Fruit fly (Drosophila melanogaster): ENCODE measurements around the gene spg.

spg gene

dm6 chr3R:28842431-28842830 is 2.6 kb upstream of the spg start:
- no peak for TF ChIP-seq CG8478 (optimal IDR thresholded peaks at IDR 0.05)
- no peak for TF ChIP-seq CTCF (optimal IDR thresholded peaks at IDR 0.05)

- no peak for TF ChIP-seq CG8478 (optimal IDR thresholded peaks at IDR 0.05)
- TF ChIP-seq CTCF (optimal IDR thresholded peaks at IDR 0.05) = no peak
Measured at dm6 chr3R:28843776-28844610, 1.1 kb upstream of the spg start.

- no peak for TF ChIP-seq CG8478 (optimal IDR thresholded peaks at IDR 0.05)
- no peak for TF ChIP-seq CTCF (optimal IDR thresholded peaks at IDR 0.05)
Measured at dm6 chr3R:28845377-28845876, 357 bp downstream of the spg start.

dm6 chr3R:28845981-28846380 is 911 bp downstream of the spg start:
- TF ChIP-seq CG8478 (optimal IDR thresholded peaks at IDR 0.05) (no peak), CTCF (optimal IDR thresholded peaks at IDR 0.05) (no peak)

DNA sequence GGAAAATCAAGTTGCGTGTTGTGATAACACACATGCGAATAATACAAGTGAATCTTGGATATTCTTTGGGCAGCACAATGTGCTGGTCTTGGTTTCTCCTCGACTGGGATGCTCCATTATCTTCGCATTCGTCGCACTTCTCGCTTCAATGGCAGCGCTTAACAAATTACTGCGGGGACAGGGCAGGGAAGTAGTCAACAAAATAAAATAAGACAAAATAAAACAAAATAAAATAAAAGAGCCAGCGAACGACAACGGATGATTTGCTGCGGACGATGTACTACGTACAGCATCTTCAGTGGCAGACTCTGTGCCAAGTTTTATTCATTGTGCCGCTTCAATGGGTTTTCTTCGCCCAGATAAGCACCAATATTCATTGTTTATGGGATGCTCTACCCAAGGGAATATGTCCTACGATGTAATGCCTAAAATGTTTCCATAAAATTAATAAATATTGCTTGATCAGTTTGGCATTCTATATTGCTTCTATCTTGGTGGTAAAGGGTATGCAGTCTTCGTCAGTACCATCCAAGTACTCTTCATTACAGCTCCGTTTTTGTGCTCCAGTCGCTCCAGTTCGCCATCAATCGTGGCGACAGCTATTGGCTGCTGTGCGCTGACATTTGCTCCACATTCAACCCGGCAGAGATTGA is 1.9 kb downstream of the spg start:
- TF ChIP-seq CG8478 (optimal IDR thresholded peaks at IDR 0.05) (no peak), CTCF (optimal IDR thresholded peaks at IDR 0.05) (no peak)

DNA sequence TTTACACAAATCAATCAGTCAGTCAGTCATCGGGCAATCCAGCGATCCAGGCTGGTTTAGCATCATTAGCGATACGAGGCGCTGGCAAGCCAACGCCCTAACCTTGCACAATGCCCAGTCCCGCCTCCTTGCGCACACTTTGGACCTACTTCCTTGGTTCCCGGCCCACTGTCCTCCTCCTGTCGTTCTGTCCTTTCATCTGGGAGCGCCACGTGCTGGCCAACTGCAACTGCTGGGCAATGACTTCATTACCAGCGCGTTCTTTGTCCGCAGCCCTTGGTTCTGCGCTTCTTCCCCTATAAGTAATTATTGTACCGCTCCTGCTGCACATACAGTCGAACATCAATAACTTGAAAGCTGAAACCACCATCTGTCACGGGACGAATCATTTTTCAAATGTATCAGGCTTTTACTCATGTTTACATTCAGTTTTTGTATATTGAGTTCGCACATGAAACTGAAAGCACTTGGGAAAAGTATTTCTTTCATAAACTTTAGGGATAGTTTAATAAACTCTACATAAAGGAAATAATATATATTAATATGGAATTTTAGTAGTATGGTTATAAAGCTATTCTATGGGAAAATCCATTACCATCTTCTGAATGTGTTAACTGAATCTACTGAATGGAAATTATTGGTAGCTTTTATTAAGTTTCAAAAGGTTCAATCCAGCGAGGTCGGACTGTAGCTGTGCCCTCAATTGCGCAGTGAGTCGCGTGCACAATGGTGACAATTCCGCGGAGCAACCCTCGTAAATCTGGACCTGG is 2.7 kb downstream of the spg start:
- no peak for TF ChIP-seq CG8478 (optimal IDR thresholded peaks at IDR 0.05)

DNA sequence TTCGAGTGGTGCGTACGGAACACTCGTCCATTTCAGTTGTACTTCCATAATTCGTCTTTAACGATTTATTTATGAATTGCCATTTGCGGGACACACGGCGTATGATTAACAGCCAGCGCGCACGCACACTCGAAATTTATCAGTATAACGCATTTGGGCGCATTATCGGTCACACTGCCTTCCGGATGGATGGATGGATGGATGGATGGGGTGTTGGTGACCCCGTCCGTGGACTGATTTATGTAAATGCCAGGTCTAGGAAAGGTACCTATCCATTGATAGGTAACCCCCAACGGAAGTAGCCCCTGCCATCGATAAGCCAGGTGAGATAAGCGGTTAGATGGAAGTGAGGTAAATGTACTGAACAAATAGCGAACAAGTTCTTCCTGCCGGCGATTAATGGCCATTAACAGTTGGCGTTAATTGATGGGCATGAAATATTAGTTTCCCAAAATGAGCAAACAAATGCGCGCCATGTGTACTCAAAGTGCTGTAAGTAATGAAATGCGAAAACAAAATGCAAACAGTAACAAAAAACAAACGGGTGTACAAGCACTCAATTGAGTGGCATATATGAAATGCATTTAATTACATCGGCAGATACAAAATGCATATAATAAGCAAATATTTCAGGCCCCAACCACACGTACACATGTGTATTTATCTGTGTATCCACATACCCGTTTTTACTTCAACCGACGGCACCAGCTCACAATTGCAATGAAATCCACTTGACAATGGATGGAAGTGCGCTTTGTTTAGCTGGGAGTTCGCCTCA is 3.8 kb downstream of the spg start:
- TF ChIP-seq CTCF (optimal IDR thresholded peaks at IDR 0.05) (no peak), CG8478 (optimal IDR thresholded peaks at IDR 0.05) (no peak)

DNA sequence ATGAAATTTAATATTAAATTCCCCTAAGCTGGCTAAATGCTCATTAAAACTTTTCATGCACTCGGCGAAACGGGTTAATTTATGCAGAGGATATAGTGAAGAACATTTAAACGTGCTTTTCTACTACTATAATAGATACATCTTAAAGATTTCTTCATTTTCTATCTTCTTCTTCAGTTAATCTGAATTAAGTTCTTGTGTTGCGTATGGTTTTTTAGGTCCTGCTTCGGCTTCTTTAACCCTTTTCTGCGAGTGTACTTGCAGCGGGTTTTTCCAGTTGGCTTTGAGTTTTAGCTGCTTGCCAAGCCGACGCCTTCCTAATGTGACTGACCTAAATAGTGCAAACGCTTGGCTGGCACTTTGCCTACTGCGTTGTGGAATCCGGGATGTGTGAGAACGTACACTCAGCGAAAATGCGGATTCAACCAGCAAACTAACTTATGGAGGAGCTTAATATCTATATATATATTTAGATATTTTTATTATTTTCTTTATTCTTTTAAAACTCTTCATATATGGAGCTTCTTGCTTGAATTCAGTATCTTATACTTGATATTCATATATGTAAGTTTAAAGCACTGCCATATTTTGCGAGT is 5.7 kb downstream of the spg start:
- TF ChIP-seq CTCF (optimal IDR thresholded peaks at IDR 0.05) = no peak
- TF ChIP-seq CG8478 (optimal IDR thresholded peaks at IDR 0.05) = no peak

DNA sequence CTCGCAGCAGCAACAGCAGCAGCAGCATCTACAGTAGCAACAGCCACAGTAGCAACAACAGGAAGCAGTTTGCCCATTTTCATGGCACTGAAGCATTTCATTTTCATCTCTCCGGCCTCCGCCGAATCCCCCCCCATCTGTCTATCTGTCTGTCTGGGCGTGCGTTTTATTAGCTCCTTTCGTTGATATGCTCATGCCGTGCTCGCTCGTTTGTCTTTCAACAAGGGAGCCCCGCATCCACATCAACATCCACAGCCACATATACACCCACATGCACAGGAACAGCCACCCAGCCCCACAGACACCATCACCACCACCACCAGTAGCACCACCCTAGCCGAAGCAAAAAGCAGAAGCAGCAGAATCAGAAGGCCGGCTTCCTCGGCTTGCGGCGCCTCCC is 6.5 kb downstream of the spg start:
- TF ChIP-seq CTCF (optimal IDR thresholded peaks at IDR 0.05) = no peak
- no peak for TF ChIP-seq CG8478 (optimal IDR thresholded peaks at IDR 0.05)

- no peak for TF ChIP-seq CG8478 (optimal IDR thresholded peaks at IDR 0.05)
- TF ChIP-seq CTCF (optimal IDR thresholded peaks at IDR 0.05) = no peak
Measured at dm6 chr3R:28851966-28852377, 6.9 kb downstream of the spg start.

DNA sequence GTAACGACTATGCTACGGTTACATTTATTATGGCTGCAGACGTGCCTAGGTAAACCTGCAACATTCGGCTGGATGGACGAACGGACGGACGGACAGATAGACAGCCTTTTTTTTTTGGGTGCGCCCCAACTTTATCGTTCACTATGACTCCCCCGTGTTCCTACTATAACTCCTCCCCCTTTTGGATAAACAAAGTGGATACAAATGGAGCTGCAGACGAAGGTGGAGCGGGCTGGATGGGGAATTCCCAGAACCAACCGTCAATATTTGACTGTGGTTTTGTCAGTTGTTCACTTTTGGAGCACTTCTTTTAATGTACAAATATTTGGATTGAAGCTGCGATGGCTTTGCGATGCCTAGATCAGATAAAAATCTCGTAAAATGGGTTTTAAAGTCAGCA is 11.1 kb downstream of the spg start:
- TF ChIP-seq CG8478 (optimal IDR thresholded peaks at IDR 0.05) (no peak), CTCF (optimal IDR thresholded peaks at IDR 0.05) (no peak)

DNA sequence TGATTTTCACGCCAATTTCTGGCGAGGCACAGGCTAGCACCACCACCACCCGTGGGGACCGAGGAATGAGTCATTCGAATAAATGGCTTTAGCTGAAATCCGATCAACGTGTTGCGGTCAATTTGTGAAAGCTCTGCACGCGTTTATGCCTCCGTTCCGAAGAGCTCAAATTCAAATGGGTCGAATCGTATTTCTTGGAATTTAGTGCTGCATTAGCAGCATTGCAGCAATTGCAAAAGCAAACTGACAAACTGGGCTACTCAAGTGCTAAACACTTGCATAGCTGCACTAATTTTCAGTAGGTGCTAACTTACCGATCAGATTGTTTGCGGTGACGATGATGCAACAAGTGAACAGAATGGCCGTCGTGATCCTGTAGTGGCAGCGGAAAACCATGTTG is 11.8 kb downstream of the spg start:
- TF ChIP-seq CTCF (optimal IDR thresholded peaks at IDR 0.05) (no peak), CG8478 (optimal IDR thresholded peaks at IDR 0.05) (no peak)

DNA sequence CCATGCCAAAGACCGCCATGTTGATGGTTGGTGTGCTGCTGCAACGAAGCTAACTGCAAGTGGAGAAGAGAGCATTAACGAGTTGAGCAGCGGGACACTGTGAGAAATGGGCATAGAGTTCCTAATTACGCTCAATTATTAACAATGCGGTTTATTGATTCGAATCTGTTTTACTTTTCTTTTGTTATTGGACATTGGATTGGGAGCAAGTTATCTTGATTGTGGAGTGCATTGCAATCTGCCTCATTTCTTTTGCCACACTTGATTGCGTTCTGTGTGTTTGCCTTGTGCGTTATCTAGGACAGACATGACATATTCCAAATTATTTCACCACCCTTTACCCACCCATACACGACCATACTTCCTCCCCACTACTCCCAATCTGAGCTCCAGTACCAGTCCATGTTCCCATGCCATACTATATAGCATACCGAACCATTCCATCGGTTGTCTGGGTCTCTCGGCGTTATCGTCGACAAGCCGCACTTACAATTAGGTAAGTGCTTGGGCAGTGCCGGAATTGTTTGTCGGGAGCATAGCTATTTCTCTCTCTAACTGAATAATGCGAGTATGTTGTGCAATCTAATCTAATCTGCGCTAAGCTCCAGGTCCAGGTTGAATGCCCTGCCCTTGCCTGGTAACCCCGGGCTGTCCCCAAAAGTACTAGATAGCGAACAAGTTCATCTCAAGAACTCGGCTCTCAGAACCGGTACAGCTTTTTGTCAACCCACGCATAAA is 12.4 kb downstream of the spg start:
- TF ChIP-seq CG8478 (optimal IDR thresholded peaks at IDR 0.05) = no peak
- TF ChIP-seq CTCF (optimal IDR thresholded peaks at IDR 0.05) = no peak

dm6 chr3R:28858241-28858647 is 13.2 kb downstream of the spg start:
- peak in 1 of 2 experiments; percentile 5 for TF ChIP-seq CTCF (optimal IDR thresholded peaks at IDR 0.05)
- TF ChIP-seq CG8478 (optimal IDR thresholded peaks at IDR 0.05) = no peak

Measured in S2 (cell line).